Fruit fly (Drosophila melanogaster) whole organism, embryonic: ENCODE measurements around the gene D1.

ENCODE experiments used
- Ada2b ChIP-seq: fragments of 200-800 bp; sonication (Bioruptor generic); IDR thresholded peaks from 2 replicates; pipeline ENCODE4 v1.3.6; 2022; ENCODE audit warnings: missing biosample characterization, missing genetic modification characterization
- Atf-2 ChIP-seq: fragments of 200-800 bp; sonication (Bioruptor generic); optimal IDR thresholded peaks from 2 replicates; lab custom pipeline; 2016; ENCODE audit warnings: missing biosample characterization, missing genetic modification characterization
- Bdp1 ChIP-seq: fragments of 200-800 bp; sonication (Bioruptor generic); optimal IDR thresholded peaks from 3 replicates; lab custom pipeline; 2016; ENCODE audit warnings: missing biosample characterization, missing genetic modification characterization
- BtbVII ChIP-seq: fragments of 200-800 bp; sonication (Bioruptor generic); optimal IDR thresholded peaks from 3 replicates; lab custom pipeline; 2017; ENCODE audit warnings: missing biosample characterization, mild to moderate bottlenecking, missing genetic modification characterization
- CG11093 ChIP-seq: fragments of 200-800 bp; sonication (Bioruptor generic); IDR thresholded peaks from 3 replicates; pipeline ENCODE4 v1.3.6; 2022; ENCODE audit warnings: missing biosample characterization, missing genetic modification characterization
- CG15601 ChIP-seq: fragments of 200-800 bp; sonication (Bioruptor generic); optimal IDR thresholded peaks from 3 replicates; lab custom pipeline; 2019; ENCODE audit warnings: missing biosample characterization, mild to moderate bottlenecking, missing genetic modification characterization, moderate library complexity
- CG18764 ChIP-seq: fragments of 200-800 bp; sonication (Bioruptor generic); optimal IDR thresholded peaks from 3 replicates; lab custom pipeline; 2016; ENCODE audit warnings: missing biosample characterization, missing genetic modification characterization
- CG2120 ChIP-seq: fragments of 200-800 bp; sonication (Bioruptor generic); optimal IDR thresholded peaks from 3 replicates; lab custom pipeline; 2016; ENCODE audit warnings: missing biosample characterization, missing genetic modification characterization
- CG2129 ChIP-seq: fragments of 200-800 bp; sonication (Bioruptor generic); IDR thresholded peaks from 2 replicates; pipeline ENCODE4 v1.3.6; 2022; ENCODE audit warnings: missing biosample characterization, missing genetic modification characterization; ENCODE audit not compliant: partially characterized antibody
- CG2875 ChIP-seq: fragments of 200-800 bp; sonication (Bioruptor generic); optimal IDR thresholded peaks from 2 replicates; lab custom pipeline; 2017; ENCODE audit warnings: missing biosample characterization, mild to moderate bottlenecking, missing genetic modification characterization, missing genetic modification reagents
- CG30403 ChIP-seq: fragments of 200-800 bp; sonication (Bioruptor generic); optimal IDR thresholded peaks from 3 replicates; lab custom pipeline; 2016; ENCODE audit warnings: missing biosample characterization, missing genetic modification characterization
- CG31224 ChIP-seq: fragments of 200-800 bp; sonication (Bioruptor generic); IDR thresholded peaks from 2 replicates; pipeline ENCODE4 v1.3.6; 2022; ENCODE audit warnings: missing biosample characterization, missing genetic modification characterization
- CG33557 ChIP-seq: fragments of 200-800 bp; sonication (Bioruptor generic); optimal IDR thresholded peaks from 2 replicates; lab custom pipeline; 2019; ENCODE audit warnings: missing biosample characterization, mild to moderate bottlenecking, missing genetic modification characterization, moderate library complexity
- CG3407 ChIP-seq: fragments of 200-800 bp; sonication (Bioruptor generic); optimal IDR thresholded peaks from 2 replicates; lab custom pipeline; 2018; ENCODE audit warnings: missing biosample characterization, mild to moderate bottlenecking, missing genetic modification characterization
- CG42726 ChIP-seq: fragments of 200-800 bp; sonication (Bioruptor generic); IDR thresholded peaks from 2 replicates; pipeline ENCODE4 v1.3.6; 2022; ENCODE audit warnings: missing biosample characterization, missing genetic modification characterization; ENCODE audit not compliant: partially characterized antibody
- CG4328 ChIP-seq: fragments of 200-800 bp; sonication (Bioruptor generic); optimal IDR thresholded peaks from 3 replicates; lab custom pipeline; 2017; ENCODE audit warnings: missing biosample characterization, missing genetic modification reagents, missing genetic modification characterization
- CG5245 ChIP-seq: fragments of 200-800 bp; sonication (Bioruptor generic); optimal IDR thresholded peaks from 3 replicates; lab custom pipeline; 2016; ENCODE audit warnings: missing biosample characterization, missing genetic modification characterization
- CG6272 ChIP-seq: fragments of 200-800 bp; sonication (Bioruptor generic); IDR thresholded peaks from 2 replicates; pipeline ENCODE4 v1.3.6; 2022; ENCODE audit warnings: missing biosample characterization, missing genetic modification characterization
- CG7357 ChIP-seq: fragments of 200-800 bp; sonication (Bioruptor generic); IDR thresholded peaks from 3 replicates; pipeline ENCODE4 v1.3.6; 2022; ENCODE audit warnings: missing biosample characterization, missing genetic modification characterization
- CG8924 ChIP-seq: fragments of 200-800 bp; optimal IDR thresholded peaks from 3 replicates; lab custom pipeline; 2019; ENCODE audit warnings: missing biosample characterization, mild to moderate bottlenecking, missing genetic modification characterization, moderate library complexity
- CTCF ChIP-seq: fragments of 200-800 bp; sonication (Bioruptor generic); optimal IDR thresholded peaks from 2 replicates; lab custom pipeline; 2017; ENCODE audit warnings: missing biosample characterization, mild to moderate bottlenecking, missing genetic modification characterization, moderate library complexity
- D19B ChIP-seq: fragments of 200-800 bp; sonication (Bioruptor generic); optimal IDR thresholded peaks from 2 replicates; lab custom pipeline; 2017; ENCODE audit warnings: missing biosample characterization, mild to moderate bottlenecking, missing genetic modification characterization
- Gug ChIP-seq: fragments of 200-800 bp; sonication (Bioruptor generic); IDR thresholded peaks from 4 replicates; pipeline ENCODE4 v1.3.6; 2022; ENCODE audit warnings: missing biosample characterization, missing genetic modification characterization
- HHEX ChIP-seq: fragments of 200-800 bp; sonication (Bioruptor generic); optimal IDR thresholded peaks from 3 replicates; lab custom pipeline; 2017; ENCODE audit warnings: missing biosample characterization, mild to moderate bottlenecking, missing genetic modification characterization, missing genetic modification reagents
- HLH4C ChIP-seq: fragments of 200-800 bp; sonication (Bioruptor generic); IDR thresholded peaks from 3 replicates; pipeline ENCODE4 v1.3.6; 2022; ENCODE audit warnings: missing biosample characterization, missing genetic modification characterization; ENCODE audit not compliant: partially characterized antibody
- HLHmδ ChIP-seq: fragments of 200-800 bp; sonication (Bioruptor generic); optimal IDR thresholded peaks from 2 replicates; lab custom pipeline; 2018; ENCODE audit warnings: missing biosample characterization, mild to moderate bottlenecking, missing genetic modification characterization, moderate library complexity
- HmgD ChIP-seq: fragments of 200-800 bp; sonication (Bioruptor generic); optimal IDR thresholded peaks from 3 replicates; lab custom pipeline; 2016; ENCODE audit warnings: missing biosample characterization, missing genetic modification characterization
- HmgZ ChIP-seq: fragments of 200-800 bp; sonication (Bioruptor generic); optimal IDR thresholded peaks from 2 replicates; lab custom pipeline; 2018; ENCODE audit warnings: missing biosample characterization, mild to moderate bottlenecking, missing genetic modification characterization
- Nf-YA ChIP-seq: fragments of 200-800 bp; sonication (Bioruptor generic); IDR thresholded peaks from 2 replicates; pipeline ENCODE4 v1.3.6; 2022; ENCODE audit warnings: missing biosample characterization, missing genetic modification characterization
- Optix ChIP-seq: fragments of 200-800 bp; sonication (Bioruptor generic); IDR thresholded peaks from 3 replicates; pipeline ENCODE4 v1.3.6; 2022; ENCODE audit warnings: missing biosample characterization, missing genetic modification characterization
- Pdp1 ChIP-seq, 2 experiments: fragments of 200-800 bp; sonication (Bioruptor generic); optimal IDR thresholded peaks; 3 replicates each; lab custom pipeline; 2016; ENCODE audit warnings: missing biosample characterization in 2 of 2, missing genetic modification characterization in 2 of 2, mild to moderate bottlenecking in 1 of 2, moderate library complexity in 1 of 2
- Side ChIP-seq: fragments of 200-800 bp; sonication (Bioruptor generic); optimal IDR thresholded peaks from 2 replicates; lab custom pipeline; 2016; ENCODE audit warnings: missing biosample characterization, missing genetic modification characterization
- ap ChIP-seq: fragments of 200-800 bp; sonication (Bioruptor generic); IDR thresholded peaks from 2 replicates; pipeline ENCODE4 v1.3.6; 2022; ENCODE audit warnings: missing biosample characterization, missing genetic modification characterization
- ash1 ChIP-seq: fragments of 200-800 bp; sonication (Bioruptor generic); optimal IDR thresholded peaks from 2 replicates; lab custom pipeline; 2018; ENCODE audit warnings: missing biosample characterization, mild to moderate bottlenecking, missing genetic modification characterization
- bbx ChIP-seq: fragments of 200-800 bp; sonication (Bioruptor generic); IDR thresholded peaks from 2 replicates; pipeline ENCODE4 v1.3.6; 2022; ENCODE audit warnings: missing biosample characterization, missing genetic modification characterization; ENCODE audit not compliant: partially characterized antibody
- en ChIP-seq: fragments of 200-800 bp; sonication (Bioruptor generic); optimal IDR thresholded peaks from 2 replicates; lab custom pipeline; 2016; ENCODE audit warnings: missing biosample characterization, missing genetic modification characterization
- exex ChIP-seq: fragments of 200-800 bp; sonication (Bioruptor generic); optimal IDR thresholded peaks from 4 replicates; lab custom pipeline; 2018; ENCODE audit warnings: missing biosample characterization, mild to moderate bottlenecking, missing genetic modification characterization, moderate library complexity
- gce ChIP-seq: fragments of 200-800 bp; sonication (Bioruptor generic); IDR thresholded peaks from 3 replicates; pipeline ENCODE4 v1.3.6; 2022; ENCODE audit warnings: missing biosample characterization, missing genetic modification characterization
- gsb-n ChIP-seq: fragments of 200-800 bp; sonication (Bioruptor generic); optimal IDR thresholded peaks from 3 replicates; lab custom pipeline; 2018; ENCODE audit warnings: missing biosample characterization, mild to moderate bottlenecking, missing genetic modification characterization
- h ChIP-seq: fragments of >200 bp; optimal IDR thresholded peaks from 2 replicates; lab custom pipeline; 2017
- hb ChIP-seq: fragments of 200-800 bp; sonication (Bioruptor generic); IDR thresholded peaks from 3 replicates; pipeline ENCODE4 v1.3.6; 2022; ENCODE audit warnings: missing biosample characterization, missing genetic modification characterization; ENCODE audit not compliant: partially characterized antibody
- insv ChIP-seq, 2 experiments: fragments of 200-800 bp; sonication (Bioruptor generic); optimal IDR thresholded peaks; 3 replicates each; lab custom pipeline; 2016 to 2018; ENCODE audit warnings: missing biosample characterization in 2 of 2, missing genetic modification characterization in 2 of 2
- kah ChIP-seq: fragments of 200-800 bp; sonication (Bioruptor generic); optimal IDR thresholded peaks from 2 replicates; lab custom pipeline; 2018; ENCODE audit warnings: missing biosample characterization, mild to moderate bottlenecking, missing genetic modification characterization
- lab ChIP-seq: fragments of 200-800 bp; sonication (Bioruptor generic); optimal IDR thresholded peaks from 3 replicates; lab custom pipeline; 2017; ENCODE audit warnings: missing biosample characterization, missing genetic modification characterization, mild to moderate bottlenecking, moderate library complexity, missing genetic modification reagents
- lbe ChIP-seq: fragments of 200-800 bp; sonication (Bioruptor generic); optimal IDR thresholded peaks from 2 replicates; lab custom pipeline; 2016; ENCODE audit warnings: missing biosample characterization, mild to moderate bottlenecking, missing genetic modification characterization
- nmo ChIP-seq: fragments of 200-800 bp; sonication (Bioruptor generic); optimal IDR thresholded peaks from 2 replicates; lab custom pipeline; 2018; ENCODE audit warnings: missing biosample characterization, mild to moderate bottlenecking, missing genetic modification characterization, moderate library complexity
- ssp ChIP-seq: fragments of 200-800 bp; sonication (Bioruptor generic); IDR thresholded peaks from 2 replicates; pipeline ENCODE4 v1.3.6; 2022; ENCODE audit warnings: missing biosample characterization, missing genetic modification characterization
- tio ChIP-seq: fragments of 200-800 bp; sonication (Bioruptor generic); optimal IDR thresholded peaks from 2 replicates; lab custom pipeline; 2017; ENCODE audit warnings: missing biosample characterization, missing genetic modification characterization, inconsistent platforms
- tll ChIP-seq, 2 experiments: fragments of 200-800 bp in 1 of 2; fragments of >200 bp in 1 of 2; sonication (Bioruptor generic) in 1 of 2; optimal IDR thresholded peaks; 2 replicates each; lab custom pipeline; 2017 to 2019; ENCODE audit warnings: missing biosample characterization in 2 of 2, missing genetic modification characterization in 2 of 2, mild to moderate bottlenecking in 1 of 2, moderate library complexity in 1 of 2
- zfh2 ChIP-seq: fragments of 200-800 bp; sonication (Bioruptor generic); optimal IDR thresholded peaks from 2 replicates; lab custom pipeline; 2016; ENCODE audit warnings: missing biosample characterization, missing genetic modification characterization

Gene D1

dm6 chr3R:9246879-9247621 lies 6.6 kb upstream of the D1 start (continued):
- no peak for TF ChIP-seq zfh2
- peak; percentile 54 to 56 for TF ChIP-seq Pdp1 (GFP tag; optimal IDR thresholded peaks at IDR 0.05; lab: Kevin White, UChicago)
- TF ChIP-seq D19B (GFP tag; lab: Kevin White, UChicago), result no peak
- peak; percentile 48 for TF ChIP-seq CG4328 (GFP tag; lab: Kevin White, UChicago)
- peak; percentile 78 for TF ChIP-seq CG8924
- peak; percentile 38 for TF ChIP-seq Atf-2 (GFP tag; lab: Kevin White, UChicago)
- no peak for TF ChIP-seq insv (GFP tag; optimal IDR thresholded peaks at IDR 0.05; lab: Kevin White, UChicago)
- no peak for TF ChIP-seq CG42726 (GFP tag; lab: Robert Waterston, UW)
- no peak for TF ChIP-seq CG18764 (GFP tag; lab: Kevin White, UChicago)
- TF ChIP-seq CG2875 (GFP tag; lab: Kevin White, UChicago), result peak; percentile 72
- TF ChIP-seq Ada2b (GFP tag; lab: Robert Waterston, UW), result peak; percentile 52; the same call in 1 of the 2 replicates
- peak; percentile 4 for TF ChIP-seq en (GFP tag; lab: Kevin White, UChicago)
- TF ChIP-seq kah (GFP tag; lab: Kevin White, UChicago), result no peak
- no peak for TF ChIP-seq Bdp1
- no peak for TF ChIP-seq CG2129 (GFP tag; lab: Robert Waterston, UW)
- TF ChIP-seq h (lab: Kevin White, UChicago), result no peak
- TF ChIP-seq Optix (GFP tag; lab: Robert Waterston, UW), result no peak
- no peak for TF ChIP-seq gce (GFP tag; lab: Robert Waterston, UW)
- TF ChIP-seq CG6272, result no peak
- no peak for TF ChIP-seq tll (GFP tag; optimal IDR thresholded peaks at IDR 0.05; lab: Kevin White, UChicago)
- TF ChIP-seq CG2120 (GFP tag; lab: Kevin White, UChicago), result peak; percentile 31
- TF ChIP-seq bbx (GFP tag; lab: Robert Waterston, UW), result no peak
- peak; percentile 60 for TF ChIP-seq Side (GFP tag; lab: Kevin White, UChicago)
- TF ChIP-seq gsb-n (tag; lab: Kevin White, UChicago), result peak; percentile 85
- peak; percentile 45; the same call in 1 of the 3 replicates for TF ChIP-seq CG11093
- TF ChIP-seq hb (GFP tag; lab: Robert Waterston, UW), result no peak
- TF ChIP-seq CG5245 (GFP tag; lab: Kevin White, UChicago), result peak; percentile 28
- TF ChIP-seq CG30403 (GFP tag; lab: Kevin White, UChicago), result peak; percentile 65
- no peak for TF ChIP-seq Nf-YA (GFP tag; lab: Robert Waterston, UW)
- no peak for TF ChIP-seq HLHmδ (GFP tag; lab: Kevin White, UChicago)
- no peak for TF ChIP-seq exex (tag; lab: Kevin White, UChicago)
- TF ChIP-seq ap (GFP tag; lab: Robert Waterston, UW), result no peak
- peak; percentile 35 for TF ChIP-seq BtbVII (GFP tag; lab: Kevin White, UChicago)
- no peak for TF ChIP-seq HmgZ (tag; lab: Kevin White, UChicago)
- TF ChIP-seq lab (GFP tag; lab: Kevin White, UChicago), result no peak
- peak; percentile 53 for TF ChIP-seq CG3407 (GFP tag; lab: Kevin White, UChicago)
- TF ChIP-seq nmo (GFP tag; lab: Kevin White, UChicago), result peak; percentile 69
- TF ChIP-seq tio (GFP tag; lab: Kevin White, UChicago), result no peak
- TF ChIP-seq CG15601 (tag; lab: Kevin White, UChicago), result peak; percentile 85
- TF ChIP-seq HmgD (GFP tag; lab: Kevin White, UChicago), result no peak
- peak; percentile 13; the same call in 1 of the 2 replicates for TF ChIP-seq CG31224 (GFP tag; lab: Robert Waterston, UW)
- peak; percentile 11 for TF ChIP-seq CTCF (GFP tag; lab: Kevin White, UChicago)
- TF ChIP-seq HLH4C (GFP tag; lab: Robert Waterston, UW), result no peak
- TF ChIP-seq CG33557 (GFP tag; lab: Kevin White, UChicago), result peak; percentile 80
- no peak for TF ChIP-seq ash1 (GFP tag; lab: Kevin White, UChicago)
- TF ChIP-seq Gug (GFP tag; lab: Robert Waterston, UW), result 0 out of 4 replicates have a peak, but pooled peaks have one; percentile 4
- TF ChIP-seq CG7357 (GFP tag; lab: Robert Waterston, UW), result peak; percentile 26; the same call in 1 of the 3 replicates
- TF ChIP-seq HHEX (GFP tag; lab: Kevin White, UChicago), result peak; percentile 14
- peak; percentile 69 for TF ChIP-seq lbe
- peak; percentile 41; the same call in 1 of the 2 replicates for TF ChIP-seq ssp (GFP tag; lab: Robert Waterston, UW)
